Worm (Caenorhabditis elegans) whole organism, L2 larva: ENCODE measurements around the gene C04E6.4.

Experiments
- ceh-16 ChIP-seq: fragments of 150-350 bp; optimal IDR thresholded peaks from 2 replicates; lab custom pipeline; 2014; ENCODE audit warnings: missing biosample characterization, missing genetic modification characterization
- fos-1 ChIP-seq: fragments of 150-350 bp; optimal IDR thresholded peaks from 2 replicates; lab custom pipeline; 2014; ENCODE audit warnings: missing biosample characterization, missing genetic modification characterization
- lin-11 ChIP-seq: fragments of 150-350 bp; sonication (generic microtip); optimal IDR thresholded peaks from 2 replicates; lab custom pipeline; 2014; ENCODE audit warnings: missing biosample characterization, missing genetic modification characterization, inconsistent platforms, mixed read lengths
- lsy-2 ChIP-seq, 2 experiments: fragments of 150-350 bp in 1 of 2; sonication (generic microtip) in 1 of 2; optimal IDR thresholded peaks; 2 replicates each; lab custom pipeline; 2014 to 2017; ENCODE audit warnings: missing biosample characterization in 2 of 2, missing genetic modification characterization in 2 of 2
- nhr-237 ChIP-seq: fragments of 150-350 bp; optimal IDR thresholded peaks from 2 replicates; lab custom pipeline; 2014; ENCODE audit warnings: missing biosample characterization, missing genetic modification characterization
- ztf-11 ChIP-seq: sonication (generic microtip); optimal IDR thresholded peaks from 2 replicates; lab custom pipeline; 2017; ENCODE audit warnings: missing biosample characterization, missing genetic modification characterization

DNA sequence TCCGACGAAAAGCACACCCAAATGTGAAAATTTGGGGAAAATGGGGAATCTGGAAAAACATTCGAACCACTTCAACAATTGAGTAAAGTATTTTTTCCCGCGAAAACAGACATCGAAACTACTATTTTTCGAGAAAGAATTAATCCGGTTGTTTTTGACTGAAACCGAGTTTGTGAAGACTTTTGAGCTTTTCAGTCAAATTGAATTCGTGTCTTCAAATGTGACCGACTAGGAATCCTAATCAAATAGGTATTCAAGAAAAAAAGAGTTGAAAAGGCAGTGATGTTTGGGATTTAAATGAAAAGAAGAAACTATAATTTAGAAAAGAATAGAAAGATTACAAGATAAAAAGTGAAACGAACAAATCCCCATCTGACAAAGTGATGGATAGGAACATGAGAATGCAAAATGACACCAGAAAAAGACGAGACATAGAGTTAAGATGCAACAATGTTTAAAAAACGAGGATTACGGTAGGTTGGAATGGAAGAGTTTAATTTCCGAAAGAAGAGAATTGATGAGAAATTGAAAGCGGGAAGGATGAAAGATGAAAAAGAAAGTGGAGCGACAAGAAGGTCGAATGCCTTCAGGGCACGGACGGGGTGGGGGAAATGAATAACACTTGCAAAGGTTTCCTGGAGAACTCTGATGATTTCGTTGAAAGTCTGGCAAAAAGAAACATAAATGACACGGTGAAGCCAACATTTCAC is 44.6 kb upstream of the C04E6.4 start, which contains the start of gene F26F12.8:
- TF ChIP-seq lin-11 (tag; lab: Kevin White, UChicago): no peak
- TF ChIP-seq fos-1 (tag; lab: Kevin White, UChicago): no peak
- TF ChIP-seq nhr-237 (tag; lab: Kevin White, UChicago): no peak
- no peak for TF ChIP-seq ztf-11 (tag; lab: Kevin White, UChicago)
- TF ChIP-seq lsy-2 (tag; optimal IDR thresholded peaks at IDR 0.05; lab: Kevin White, UChicago): no peak
- no peak for TF ChIP-seq ceh-16 (tag; lab: Kevin White, UChicago)
